Worm (Caenorhabditis elegans) whole organism, L1 larva: ENCODE results near the gene F16G10.5.

Experiments used
- Y116A8C.19 ChIP-seq: sonication (generic microtip); optimal IDR thresholded peaks from 2 replicates; lab custom pipeline; 2016; ENCODE audit warnings: missing compliant biosample characterization, missing genetic modification characterization, borderline replicate concordance
- egl-13 ChIP-seq: sonication (generic microtip); optimal IDR thresholded peaks from 2 replicates; lab custom pipeline; 2016; ENCODE audit warnings: missing genotype, missing genetic modification reagents, missing genetic modification characterization, missing compliant biosample characterization
- egl-27 ChIP-seq, 2 experiments: fragments of 150-350 bp in 1 of 2; sonication (generic microtip); optimal IDR thresholded peaks; 3 replicates each; lab custom pipeline; 2017 to 2018; ENCODE audit warnings: missing biosample characterization in 2 of 2, missing genetic modification characterization in 2 of 2, missing genetic modification reagents in 2 of 2
- elt-3 ChIP-seq, 6 experiments: fragments of 150-350 bp in 1 of 6; sonication (generic microtip); optimal IDR thresholded peaks; 2 replicates each; lab custom pipeline; 2017 to 2018; ENCODE audit warnings: missing biosample characterization in 6 of 6, missing genetic modification characterization in 6 of 6, inconsistent platforms in 1 of 6
- jun-1 ChIP-seq: fragments of 150-350 bp; optimal IDR thresholded peaks from 2 replicates; lab custom pipeline; 2014; ENCODE audit warnings: missing biosample characterization, missing genetic modification reagents, missing genetic modification characterization
- lin-35 ChIP-seq, 2 experiments: fragments of 150-350 bp; optimal IDR thresholded peaks; 2 replicates each; lab custom pipeline; 2014; ENCODE audit warnings: missing biosample characterization in 2 of 2, missing genetic modification characterization in 2 of 2, missing genetic modification reagents in 2 of 2
- mdl-1 ChIP-seq, 2 experiments: fragments of 150-350 bp; optimal IDR thresholded peaks; 2 replicates each; lab custom pipeline; 2014 to 2017; ENCODE audit warnings: missing biosample characterization in 2 of 2, missing genetic modification characterization in 2 of 2, inconsistent platforms in 1 of 2
- snpc-4 ChIP-seq: fragments of 150-350 bp; optimal IDR thresholded peaks from 2 replicates; lab custom pipeline; 2014; ENCODE audit warnings: missing biosample characterization, missing genetic modification characterization
- zag-1 ChIP-seq: fragments of 150-350 bp; optimal IDR thresholded peaks from 2 replicates; lab custom pipeline; 2014; ENCODE audit warnings: missing biosample characterization, missing genetic modification characterization

DNA sequence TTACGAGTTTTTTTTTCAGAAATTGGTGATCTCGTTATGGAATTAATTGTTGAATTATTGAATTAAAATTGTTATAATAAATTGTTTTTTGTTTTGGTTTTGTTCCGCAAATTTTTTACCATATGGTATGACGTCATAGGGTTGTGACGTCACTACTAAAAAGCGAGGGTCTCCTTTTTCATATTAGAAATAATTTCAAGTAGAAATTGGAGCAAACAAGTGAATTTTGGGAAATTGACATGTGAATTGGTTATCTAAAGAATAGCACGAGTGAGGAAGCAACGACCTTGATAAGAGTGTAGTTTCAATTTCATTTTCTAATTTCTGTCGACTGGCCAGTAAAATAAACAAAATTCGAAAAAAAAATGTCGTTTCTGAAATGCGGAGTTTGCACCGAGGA, 31.5 kb upstream of the F16G10.5 start, which contains the start of gene F43C11.7:
- no peak for TF ChIP-seq mdl-1 (tag; optimal IDR thresholded peaks at IDR 0.05; lab: Kevin White, UChicago)
- no peak for TF ChIP-seq snpc-4 (tag; lab: Kevin White, UChicago)
- peak in 1 of 2 experiments; percentile 20 for TF ChIP-seq lin-35 (GFP tag; optimal IDR thresholded peaks at IDR 0.05; lab: Kevin White, UChicago)
- TF ChIP-seq jun-1 (tag; lab: Kevin White, UChicago) = no peak
- no peak for TF ChIP-seq elt-3 (tag; optimal IDR thresholded peaks at IDR 0.05; lab: Kevin White, UChicago)
- TF ChIP-seq egl-13 (tag; lab: Kevin White, UChicago) = no peak
- TF ChIP-seq zag-1 (tag; lab: Kevin White, UChicago) = no peak
- no peak for TF ChIP-seq egl-27 (tag; optimal IDR thresholded peaks at IDR 0.05; lab: Kevin White, UChicago)
- TF ChIP-seq Y116A8C.19 (tag; lab: Kevin White, UChicago) = no peak
